Worm (Caenorhabditis elegans) whole organism, early embryonic: ENCODE measurements around the gene T10D4.14.
"Not testable (repeated sequence)": the region's sequence is repeated elsewhere in the genome, so short reads cannot be mapped to it uniquely, and the experiment has no call there.

ENCODE experiments used
- F13C5.2 ChIP-seq: sonication (generic microtip); optimal IDR thresholded peaks from 2 replicates; lab custom pipeline; 2017; ENCODE audit warnings: mild to moderate bottlenecking, missing genetic modification characterization, inconsistent platforms, missing compliant biosample characterization
- ama-1 ChIP-seq: fragments of 150-350 bp; optimal IDR thresholded peaks from 2 replicates; lab custom pipeline; 2014
- ceh-13 ChIP-seq: fragments of 200-800 bp; sonication (Bioruptor generic); optimal IDR thresholded peaks from 2 replicates; lab custom pipeline; 2018; ENCODE audit warnings: mild to moderate bottlenecking, missing genetic modification characterization, missing compliant biosample characterization
- ceh-36 ChIP-seq: sonication (generic microtip); optimal IDR thresholded peaks from 2 replicates; lab custom pipeline; 2016; ENCODE audit warnings: missing genetic modification characterization, inconsistent platforms, missing compliant biosample characterization
- ets-7 ChIP-seq: sonication (generic microtip); optimal IDR thresholded peaks from 2 replicates; lab custom pipeline; 2016; ENCODE audit warnings: missing genotype, missing genetic modification characterization, missing compliant biosample characterization
- hmbx-1 ChIP-seq: sonication (generic microtip); optimal IDR thresholded peaks from 2 replicates; lab custom pipeline; 2016; ENCODE audit warnings: mild to moderate bottlenecking, missing genetic modification characterization, missing compliant biosample characterization
- hmg-4 ChIP-seq: fragments of 200-800 bp; sonication (Bioruptor generic); optimal IDR thresholded peaks from 2 replicates; lab custom pipeline; 2018; ENCODE audit warnings: mild to moderate bottlenecking, missing genetic modification characterization, missing compliant biosample characterization
- hnd-1 ChIP-seq: sonication (generic microtip); optimal IDR thresholded peaks from 2 replicates; lab custom pipeline; 2016; ENCODE audit warnings: missing genetic modification characterization, missing compliant biosample characterization
- pes-1 ChIP-seq: fragments of 200-800 bp; sonication (Bioruptor generic); IDR thresholded peaks from 2 replicates; pipeline ENCODE4 v1.3.6; 2022; ENCODE audit warnings: missing genetic modification reagents, missing genetic modification characterization, missing compliant biosample characterization
- scrt-1 ChIP-seq: fragments of 200-800 bp; sonication (Bioruptor generic); IDR thresholded peaks from 2 replicates; pipeline ENCODE4 v1.3.6; 2022; ENCODE audit warnings: missing genetic modification characterization, missing compliant biosample characterization
- tbx-11 ChIP-seq: fragments of 200-800 bp; sonication (Bioruptor generic); IDR thresholded peaks from 2 replicates; pipeline ENCODE4 v1.3.6; 2022; ENCODE audit warnings: missing genetic modification characterization, missing compliant biosample characterization
- tbx-37 ChIP-seq: fragments of 200-800 bp; sonication (Bioruptor generic); conservative IDR thresholded peaks from 2 replicates; pipeline ENCODE4 v1.3.6; 2022; ENCODE audit warnings: missing genetic modification reagents, missing genetic modification characterization, missing compliant biosample characterization
- tra-4 ChIP-seq: sonication (generic microtip); optimal IDR thresholded peaks from 2 replicates; lab custom pipeline; 2017; ENCODE audit warnings: missing genetic modification characterization, missing compliant biosample characterization

DNA sequence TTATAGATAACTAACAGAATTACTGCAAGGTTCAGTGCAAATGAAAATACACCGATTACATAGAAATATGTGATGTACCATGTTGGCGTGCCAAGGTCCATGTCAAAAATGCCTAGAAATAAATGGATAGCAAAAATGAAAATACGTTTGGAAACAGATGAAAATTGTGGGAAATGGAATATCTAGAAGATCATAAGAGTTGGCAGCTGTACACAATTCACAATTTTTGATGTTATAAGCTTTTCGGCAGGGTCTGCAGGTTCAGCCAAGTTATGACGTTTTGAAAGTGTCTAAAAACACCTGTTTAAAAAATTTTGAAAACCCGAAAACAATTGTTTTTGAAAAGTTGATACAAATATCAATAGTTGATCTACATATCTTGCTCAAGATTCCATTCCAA lies 7.0 kb downstream of the T10D4.14 start, which contains the start of gene sri-43:
- TF ChIP-seq tbx-11; ama-1 (lab: Kevin White, UChicago); tra-4 (tag; lab: Kevin White, UChicago); tbx-37 (GFP tag; lab: Robert Waterston, UW); ceh-13 (GFP tag; lab: Kevin White, UChicago); pes-1 (GFP tag; lab: Robert Waterston, UW); F13C5.2 (tag; lab: Kevin White, UChicago); hmbx-1 (tag; lab: Kevin White, UChicago); hmg-4 (GFP tag; lab: Kevin White, UChicago); ceh-36 (tag; lab: Kevin White, UChicago); ets-7 (tag; lab: Kevin White, UChicago); scrt-1; hnd-1 (tag; lab: Kevin White, UChicago): not testable (repeated sequence)
